Fruit fly (Drosophila melanogaster): ENCODE results near the gene CG7992.

The CG7992 gene

dm6 chrX:19248426-19249217, 1.6 kb upstream of the CG7992 start, which contains the start of gene Hs3st-B (continued):
- TF ChIP-seq scrt (GFP tag; optimal IDR thresholded peaks at IDR 0.05) = no peak
- no peak for TF ChIP-seq lab (GFP tag; optimal IDR thresholded peaks at IDR 0.05)
- TF ChIP-seq shn (GFP tag; optimal IDR thresholded peaks at IDR 0.05) = no peak
- no peak for TF ChIP-seq ab (GFP tag; optimal IDR thresholded peaks at IDR 0.05)
- no peak for TF ChIP-seq Abd-B (GFP tag; optimal IDR thresholded peaks at IDR 0.05)
- TF ChIP-seq abd-A (tag; optimal IDR thresholded peaks at IDR 0.05) = no peak
- no peak for TF ChIP-seq Dll (GFP tag; IDR thresholded peaks at IDR 0.05; ENCODE audit: partially characterized antibody)
- no peak for TF ChIP-seq inv (GFP tag; IDR thresholded peaks at IDR 0.05; ENCODE audit: partially characterized antibody)
- TF ChIP-seq h (optimal IDR thresholded peaks at IDR 0.05) = no peak
- TF ChIP-seq br (optimal IDR thresholded peaks at IDR 0.05) = no peak
- no peak for TF ChIP-seq btn (GFP tag; optimal IDR thresholded peaks at IDR 0.05)
- TF ChIP-seq otp (GFP tag; IDR thresholded peaks at IDR 0.05) = no peak
- no peak for TF ChIP-seq NFAT (GFP tag; IDR thresholded peaks at IDR 0.05)
- TF ChIP-seq CG12104 (GFP tag; optimal IDR thresholded peaks at IDR 0.05) = no peak
- peak; percentile 32 for TF ChIP-seq cwo (GFP tag; optimal IDR thresholded peaks at IDR 0.05)
- no peak for TF ChIP-seq her (GFP tag; optimal IDR thresholded peaks at IDR 0.05)
- no peak for TF ChIP-seq Lim3 (GFP tag; IDR thresholded peaks at IDR 0.05)
- TF ChIP-seq CG7786 (GFP tag; optimal IDR thresholded peaks at IDR 0.05) = no peak
- 0 out of 3 replicates have a peak, but pooled peaks have one; percentile 24 for TF ChIP-seq HLH4C (GFP tag; IDR thresholded peaks at IDR 0.05; ENCODE audit: partially characterized antibody)
- TF ChIP-seq chn (GFP tag; optimal IDR thresholded peaks at IDR 0.05) = no peak
- no peak for TF ChIP-seq Sry-δ (GFP tag; optimal IDR thresholded peaks at IDR 0.05)
- TF ChIP-seq Sin3A (optimal IDR thresholded peaks at IDR 0.05) = no peak
- no peak for TF ChIP-seq Antp (GFP tag; optimal IDR thresholded peaks at IDR 0.05)
- no peak for TF ChIP-seq CHES-1-like (GFP tag; optimal IDR thresholded peaks at IDR 0.05)
- 0 out of 3 replicates have a peak, but pooled peaks have one; percentile 27 for TF ChIP-seq dysf (GFP tag; IDR thresholded peaks at IDR 0.05)
- no peak for TF ChIP-seq Dp (GFP tag; optimal IDR thresholded peaks at IDR 0.05)
- no peak for TF ChIP-seq MTF-1 (GFP tag; optimal IDR thresholded peaks at IDR 0.05; ENCODE audit: borderline replicate concordance)
- TF ChIP-seq dmrt99B (tag; optimal IDR thresholded peaks at IDR 0.05) = no peak
- no peak for TF ChIP-seq danr (GFP tag; IDR thresholded peaks at IDR 0.05)
- no peak for TF ChIP-seq toy (GFP tag; IDR thresholded peaks at IDR 0.05)
- no peak for TF ChIP-seq wek (GFP tag; optimal IDR thresholded peaks at IDR 0.05)
- TF ChIP-seq tup (GFP tag; optimal IDR thresholded peaks at IDR 0.05) = no peak
- TF ChIP-seq pros (GFP tag; optimal IDR thresholded peaks at IDR 0.05) = no peak
- TF ChIP-seq seq (GFP tag; IDR thresholded peaks at IDR 0.05) = no peak
- no peak for TF ChIP-seq CG42726 (GFP tag; IDR thresholded peaks at IDR 0.05; ENCODE audit: partially characterized antibody)
- TF ChIP-seq CG1233 (GFP tag; optimal IDR thresholded peaks at IDR 0.05) = no peak
- no peak for TF ChIP-seq CG18262 (tag; optimal IDR thresholded peaks at IDR 0.05)
- no peak for TF ChIP-seq CG13424 (tag; optimal IDR thresholded peaks at IDR 0.05)
- no peak for TF ChIP-seq Mrtf (GFP tag; IDR thresholded peaks at IDR 0.05)
- no peak for TF ChIP-seq CG15073 (GFP tag; optimal IDR thresholded peaks at IDR 0.05)
- TF ChIP-seq al (GFP tag; IDR thresholded peaks at IDR 0.05) = no peak
- no peak for TF ChIP-seq CG4617 (GFP tag; optimal IDR thresholded peaks at IDR 0.05; ENCODE audit: borderline replicate concordance)
- no peak for TF ChIP-seq Ada2b (GFP tag; IDR thresholded peaks at IDR 0.05)
- no peak for TF ChIP-seq CG6689 (GFP tag; IDR thresholded peaks at IDR 0.05)
- TF ChIP-seq HHEX (GFP tag; optimal IDR thresholded peaks at IDR 0.05) = peak; percentile 32
- TF ChIP-seq en (GFP tag; optimal IDR thresholded peaks at IDR 0.05) = no peak
- no peak for TF ChIP-seq CG43689 (GFP tag; IDR thresholded peaks at IDR 0.05)
- peak; percentile 22 for TF ChIP-seq Ssrp (tag; optimal IDR thresholded peaks at IDR 0.05)
- no peak for TF ChIP-seq Asciz (GFP tag; optimal IDR thresholded peaks at IDR 0.05)
- TF ChIP-seq Med (GFP tag) = peak; percentile 78
- TF ChIP-seq E2f2 (GFP tag; IDR thresholded peaks at IDR 0.05) = no peak; the same call in 1 of the 2 replicates
